Worm (Caenorhabditis elegans) whole organism, L1 larva: ENCODE results near the gene ZK757.2.

Experiments used
- C04F5.9 ChIP-seq: sonication (generic microtip); optimal IDR thresholded peaks from 2 replicates; lab custom pipeline; 2016; ENCODE audit warnings: missing genetic modification characterization, missing compliant biosample characterization
- C34B4.2 ChIP-seq: sonication (generic microtip); optimal IDR thresholded peaks from 2 replicates; lab custom pipeline; 2017; ENCODE audit warnings: mild to moderate bottlenecking, missing genetic modification characterization, missing compliant biosample characterization
- aha-1 ChIP-seq: fragments of 150-350 bp; optimal IDR thresholded peaks from 2 replicates; lab custom pipeline; 2014; ENCODE audit warnings: missing biosample characterization, missing genetic modification characterization
- alr-1 ChIP-seq: fragments of 200-800 bp; sonication (Bioruptor generic); optimal IDR thresholded peaks from 2 replicates; lab custom pipeline; 2018; ENCODE audit warnings: borderline replicate concordance, mild to moderate bottlenecking, missing genetic modification characterization, missing compliant biosample characterization
- ama-1 ChIP-seq: fragments of 150-350 bp; optimal IDR thresholded peaks from 2 replicates; lab custom pipeline; 2014
- blmp-1 ChIP-seq: fragments of 150-350 bp; optimal IDR thresholded peaks from 2 replicates; lab custom pipeline; 2014; ENCODE audit warnings: missing biosample characterization, missing genetic modification characterization
- ceh-8 ChIP-seq: fragments of 200-800 bp; sonication (Bioruptor generic); optimal IDR thresholded peaks from 2 replicates; lab custom pipeline; 2018; ENCODE audit warnings: mild to moderate bottlenecking, missing genetic modification characterization, moderate library complexity, missing compliant biosample characterization
- ceh-82 ChIP-seq, 3 experiments: fragments of 150-350 bp in 1 of 3; sonication (generic microtip) in 2 of 3; optimal IDR thresholded peaks; 2 replicates each; lab custom pipeline; 2014 to 2017; ENCODE audit warnings: missing biosample characterization in 3 of 3, missing genetic modification characterization in 3 of 3
- ceh-88 ChIP-seq: fragments of 200-800 bp; sonication (Bioruptor generic); IDR thresholded peaks from 2 replicates; pipeline ENCODE4 v1.3.6; 2022; ENCODE audit warnings: missing genetic modification characterization, missing compliant biosample characterization
- ceh-90 ChIP-seq: sonication (generic microtip); optimal IDR thresholded peaks from 2 replicates; lab custom pipeline; 2016; ENCODE audit warnings: missing genetic modification characterization, missing compliant biosample characterization
- ces-1 ChIP-seq: fragments of 150-350 bp; optimal IDR thresholded peaks from 2 replicates; lab custom pipeline; 2014; ENCODE audit warnings: missing biosample characterization, missing genetic modification reagents, missing genetic modification characterization
- efl-1 ChIP-seq, 4 experiments: fragments of 150-350 bp; optimal IDR thresholded peaks in 3 of 4; peaks in 1 of 4; 1 replicate in 1 of 4; 2 replicates in 3 of 4; lab custom pipeline; 2014; ENCODE audit warnings: missing biosample characterization in 2 of 4, missing genetic modification characterization in 2 of 4, missing genetic modification reagents in 2 of 4
- egl-27 ChIP-seq, 2 experiments: fragments of 150-350 bp in 1 of 2; sonication (generic microtip); optimal IDR thresholded peaks; 3 replicates each; lab custom pipeline; 2017 to 2018; ENCODE audit warnings: missing biosample characterization in 2 of 2, missing genetic modification characterization in 2 of 2, missing genetic modification reagents in 2 of 2
- elt-2 ChIP-seq: sonication (generic microtip); optimal IDR thresholded peaks from 2 replicates; lab custom pipeline; 2016; ENCODE audit warnings: missing genetic modification characterization, mild to moderate bottlenecking, inconsistent platforms, missing compliant biosample characterization, missing genetic modification reagents
- elt-3 ChIP-seq, 6 experiments: fragments of 150-350 bp in 1 of 6; sonication (generic microtip); optimal IDR thresholded peaks; 2 replicates each; lab custom pipeline; 2017 to 2018; ENCODE audit warnings: missing biosample characterization in 6 of 6, missing genetic modification characterization in 6 of 6, inconsistent platforms in 1 of 6
- fos-1 ChIP-seq: fragments of 150-350 bp; optimal IDR thresholded peaks from 2 replicates; lab custom pipeline; 2014; ENCODE audit warnings: missing biosample characterization, missing genetic modification characterization
- grh-1 ChIP-seq: fragments of 200-800 bp; sonication (Bioruptor generic); IDR thresholded peaks from 2 replicates; pipeline ENCODE4 v1.3.6; 2022; ENCODE audit warnings: missing genetic modification reagents, missing genetic modification characterization, missing compliant biosample characterization
- jun-1 ChIP-seq: fragments of 150-350 bp; optimal IDR thresholded peaks from 2 replicates; lab custom pipeline; 2014; ENCODE audit warnings: missing biosample characterization, missing genetic modification reagents, missing genetic modification characterization
- lin-13 ChIP-seq: fragments of 150-350 bp; optimal IDR thresholded peaks from 2 replicates; lab custom pipeline; 2014; ENCODE audit warnings: missing biosample characterization, missing genetic modification reagents, missing genetic modification characterization
- lin-14 ChIP-seq: fragments of 200-800 bp; sonication (Bioruptor generic); optimal IDR thresholded peaks from 2 replicates; lab custom pipeline; 2018; ENCODE audit warnings: mild to moderate bottlenecking, missing genetic modification characterization, moderate library complexity, missing compliant biosample characterization
- lin-15B ChIP-seq: fragments of 150-350 bp; sonication (generic microtip); optimal IDR thresholded peaks from 3 replicates; lab custom pipeline; 2014; ENCODE audit warnings: missing biosample characterization, missing genetic modification characterization
- lin-35 ChIP-seq, 2 experiments: fragments of 150-350 bp; optimal IDR thresholded peaks; 2 replicates each; lab custom pipeline; 2014; ENCODE audit warnings: missing biosample characterization in 2 of 2, missing genetic modification characterization in 2 of 2, missing genetic modification reagents in 2 of 2
- lin-39 ChIP-seq: fragments of 150-350 bp; optimal IDR thresholded peaks from 2 replicates; lab custom pipeline; 2014; ENCODE audit warnings: missing biosample characterization, missing genetic modification reagents, missing genetic modification characterization
- lir-3 ChIP-seq: sonication (generic microtip); optimal IDR thresholded peaks from 2 replicates; lab custom pipeline; 2016; ENCODE audit warnings: mild to moderate bottlenecking, missing genetic modification characterization, moderate library complexity, missing compliant biosample characterization; ENCODE audit not compliant: poor library complexity
- lsy-2 ChIP-seq, 2 experiments: fragments of 150-350 bp; optimal IDR thresholded peaks; 2 replicates each; lab custom pipeline; 2014; ENCODE audit warnings: missing biosample characterization in 2 of 2, missing genetic modification characterization in 2 of 2
- mdl-1 ChIP-seq, 2 experiments: fragments of 150-350 bp; optimal IDR thresholded peaks; 2 replicates each; lab custom pipeline; 2014 to 2017; ENCODE audit warnings: missing biosample characterization in 2 of 2, missing genetic modification characterization in 2 of 2, inconsistent platforms in 1 of 2
- mep-1 ChIP-seq: fragments of 150-350 bp; optimal IDR thresholded peaks from 2 replicates; lab custom pipeline; 2014; ENCODE audit warnings: missing biosample characterization, missing genetic modification characterization
- nhr-11 ChIP-seq: fragments of 150-350 bp; optimal IDR thresholded peaks from 2 replicates; lab custom pipeline; 2014; ENCODE audit warnings: missing biosample characterization, missing genetic modification characterization
- nhr-20 ChIP-seq: sonication (generic microtip); optimal IDR thresholded peaks from 2 replicates; lab custom pipeline; 2016; ENCODE audit warnings: mild to moderate bottlenecking, missing genetic modification characterization, missing compliant biosample characterization
- nhr-28 ChIP-seq: fragments of 150-350 bp; optimal IDR thresholded peaks from 2 replicates; lab custom pipeline; 2014; ENCODE audit warnings: missing biosample characterization, missing genetic modification characterization
- nhr-47 ChIP-seq: sonication (generic microtip); optimal IDR thresholded peaks from 2 replicates; lab custom pipeline; 2016; ENCODE audit warnings: mild to moderate bottlenecking, missing genetic modification characterization, moderate library complexity, missing compliant biosample characterization
- nhr-71 ChIP-seq: sonication (generic microtip); optimal IDR thresholded peaks from 2 replicates; lab custom pipeline; 2016; ENCODE audit warnings: mild to moderate bottlenecking, missing genetic modification characterization, moderate library complexity, missing compliant biosample characterization
- nhr-76 ChIP-seq: sonication (generic microtip); optimal IDR thresholded peaks from 2 replicates; lab custom pipeline; 2017; ENCODE audit warnings: missing biosample characterization, missing genetic modification characterization
- nhr-85 ChIP-seq: sonication (generic microtip); peaks from one replicate; lab custom pipeline; 2016; ENCODE audit warnings: missing genetic modification characterization, inconsistent platforms, missing compliant biosample characterization
- nhr-90 ChIP-seq: sonication (generic microtip); optimal IDR thresholded peaks from 2 replicates; lab custom pipeline; 2016; ENCODE audit warnings: mild to moderate bottlenecking, missing genetic modification characterization, missing compliant biosample characterization; ENCODE audit not compliant: poor library complexity
- pag-3 ChIP-seq: sonication (generic microtip); optimal IDR thresholded peaks from 2 replicates; lab custom pipeline; 2017; ENCODE audit warnings: missing genetic modification characterization, mild to moderate bottlenecking, missing compliant biosample characterization, antibody characterized with exemption, borderline replicate concordance; ENCODE audit not compliant: insufficient read depth
- rnt-1 ChIP-seq: sonication (generic microtip); optimal IDR thresholded peaks from 2 replicates; lab custom pipeline; 2016; ENCODE audit warnings: mild to moderate bottlenecking, missing genetic modification characterization, moderate library complexity, missing compliant biosample characterization
- snpc-4 ChIP-seq: fragments of 150-350 bp; optimal IDR thresholded peaks from 2 replicates; lab custom pipeline; 2014; ENCODE audit warnings: missing biosample characterization, missing genetic modification characterization
- snu-23 ChIP-seq: sonication (generic microtip); optimal IDR thresholded peaks from 2 replicates; lab custom pipeline; 2016; ENCODE audit warnings: missing genetic modification characterization, missing compliant biosample characterization
- sox-4 ChIP-seq: sonication (generic microtip); optimal IDR thresholded peaks from 2 replicates; lab custom pipeline; 2016; ENCODE audit warnings: missing genetic modification characterization, missing compliant biosample characterization
- sptf-1 ChIP-seq: fragments of 150-350 bp; optimal IDR thresholded peaks from 2 replicates; lab custom pipeline; 2014; ENCODE audit warnings: missing biosample characterization, missing genetic modification characterization
- sup-37 ChIP-seq: fragments of 200-800 bp; sonication (Bioruptor generic); optimal IDR thresholded peaks from 2 replicates; lab custom pipeline; 2018; ENCODE audit warnings: mild to moderate bottlenecking, missing genetic modification characterization, missing compliant biosample characterization
- swsn-7 ChIP-seq: sonication (generic microtip); optimal IDR thresholded peaks from 2 replicates; lab custom pipeline; 2016; ENCODE audit warnings: missing genetic modification characterization, missing compliant biosample characterization
- tbx-2 ChIP-seq: sonication (generic microtip); optimal IDR thresholded peaks from 2 replicates; lab custom pipeline; 2016; ENCODE audit warnings: missing genetic modification characterization, missing compliant biosample characterization
- tlp-1 ChIP-seq: fragments of 150-350 bp; optimal IDR thresholded peaks from 2 replicates; lab custom pipeline; 2014; ENCODE audit warnings: missing biosample characterization, missing genetic modification characterization
- unc-30 ChIP-seq: sonication (generic microtip); optimal IDR thresholded peaks from 2 replicates; lab custom pipeline; 2017; ENCODE audit warnings: missing biosample characterization, missing genetic modification characterization
- unc-62 ChIP-seq: fragments of 150-350 bp; optimal IDR thresholded peaks from 2 replicates; lab custom pipeline; 2014; ENCODE audit warnings: missing biosample characterization, missing genetic modification reagents, missing genetic modification characterization
- unc-98 ChIP-seq: fragments of 200-800 bp; sonication (Bioruptor generic); IDR thresholded peaks from 2 replicates; pipeline ENCODE4 v1.3.6; 2022; ENCODE audit warnings: missing genetic modification characterization, missing compliant biosample characterization
- xbp-1 ChIP-seq: sonication (generic microtip); optimal IDR thresholded peaks from 2 replicates; lab custom pipeline; 2016; ENCODE audit warnings: missing genetic modification characterization, missing compliant biosample characterization
- zip-4 ChIP-seq: fragments of 200-800 bp; sonication (Bioruptor generic); optimal IDR thresholded peaks from 2 replicates; lab custom pipeline; 2018; ENCODE audit warnings: mild to moderate bottlenecking, missing genetic modification characterization, moderate library complexity, missing compliant biosample characterization

ZK757.2 gene

ce11 chrIII:9878828-9879227 is at the start of gene ZK757.2:
TSS of gene ZK757.2 (minus strand) at chrIII:9878928.
- TF ChIP-seq fos-1: no peak
- no peak for TF ChIP-seq pag-3
- no peak for TF ChIP-seq sptf-1
- TF ChIP-seq blmp-1: no peak
- TF ChIP-seq lir-3 (tag; lab: Kevin White, UChicago): no peak
- TF ChIP-seq elt-3 (tag; optimal IDR thresholded peaks at IDR 0.05; lab: Kevin White, UChicago): no peak
- no peak for TF ChIP-seq alr-1 (tag; lab: Kevin White, UChicago)
- TF ChIP-seq grh-1 (GFP tag; lab: Robert Waterston, UW): no peak
- TF ChIP-seq nhr-20 (tag; lab: Kevin White, UChicago): no peak
- no peak for TF ChIP-seq tbx-2
- no peak for TF ChIP-seq unc-98 (GFP tag; lab: Robert Waterston, UW)
- TF ChIP-seq lin-13: no peak
- no peak for TF ChIP-seq lin-15B (tag; lab: Kevin White, UChicago)
- no peak for TF ChIP-seq C04F5.9 (tag; lab: Kevin White, UChicago)
- TF ChIP-seq nhr-71: no peak
- no peak for TF ChIP-seq ceh-88 (GFP tag; lab: Robert Waterston, UW)
- no peak for TF ChIP-seq unc-62 (GFP tag; lab: Kevin White, UChicago)
- no peak for TF ChIP-seq elt-2 (tag; lab: Kevin White, UChicago)
- TF ChIP-seq ces-1 (GFP tag; lab: Kevin White, UChicago): no peak

ce11 chrIII:9927378-9927777 is 48.6 kb upstream of the ZK757.2 start, which contains the start of gene ttr-2:
TSS of gene ttr-2 (plus strand) at chrIII:9927769.
- TF ChIP-seq xbp-1 (tag; lab: Kevin White, UChicago): no peak
- TF ChIP-seq rnt-1: no peak
- no peak for TF ChIP-seq C34B4.2 (tag; lab: Kevin White, UChicago)
- TF ChIP-seq lin-14 (GFP tag; lab: Kevin White, UChicago): peak; percentile 67
- no peak for TF ChIP-seq nhr-47 (tag; lab: Kevin White, UChicago)
- no peak for TF ChIP-seq nhr-28
- TF ChIP-seq swsn-7 (tag; lab: Kevin White, UChicago): no peak
- TF ChIP-seq nhr-71: peak; percentile 21
- no peak for TF ChIP-seq lsy-2 (tag; optimal IDR thresholded peaks at IDR 0.05; lab: Kevin White, UChicago)
- no peak for TF ChIP-seq nhr-20 (tag; lab: Kevin White, UChicago)
- TF ChIP-seq ama-1 (lab: Kevin White, UChicago): no peak
- TF ChIP-seq ceh-90 (tag; lab: Kevin White, UChicago): no peak
- no peak for TF ChIP-seq efl-1 (optimal IDR thresholded peaks at IDR 0.05; lab: Kevin White, UChicago)
- TF ChIP-seq efl-1 (GFP tag; optimal IDR thresholded peaks at IDR 0.05 in 1 of 2; lab: Kevin White, UChicago): peak in 1 of 2 experiments; percentile 73
- no peak for TF ChIP-seq lin-13
- TF ChIP-seq snpc-4: no peak
- no peak for TF ChIP-seq elt-2 (tag; lab: Kevin White, UChicago)
- no peak for TF ChIP-seq lin-39 (tag; lab: Kevin White, UChicago)
- TF ChIP-seq mdl-1 (tag; optimal IDR thresholded peaks at IDR 0.05; lab: Kevin White, UChicago): no peak
- TF ChIP-seq nhr-85 (tag; lab: Kevin White, UChicago): peak; percentile 77
- peak in 2 of 6 experiments; percentile 46 to 56 for TF ChIP-seq elt-3 (tag; optimal IDR thresholded peaks at IDR 0.05; lab: Kevin White, UChicago)
- no peak for TF ChIP-seq nhr-11 (tag; lab: Kevin White, UChicago)
- no peak for TF ChIP-seq sup-37 (GFP tag; lab: Kevin White, UChicago)
- TF ChIP-seq fos-1: no peak
- no peak for TF ChIP-seq ceh-82 (tag; optimal IDR thresholded peaks at IDR 0.05; lab: Kevin White, UChicago)
- TF ChIP-seq jun-1 (tag; lab: Kevin White, UChicago): no peak
- no peak for TF ChIP-seq ceh-8 (GFP tag; lab: Kevin White, UChicago)
- TF ChIP-seq tlp-1 (tag; lab: Kevin White, UChicago): no peak
- TF ChIP-seq egl-27 (tag; optimal IDR thresholded peaks at IDR 0.05; lab: Kevin White, UChicago): no peak
- no peak for TF ChIP-seq lir-3 (tag; lab: Kevin White, UChicago)
- TF ChIP-seq nhr-76 (tag; lab: Kevin White, UChicago): no peak
- TF ChIP-seq lin-35 (GFP tag; optimal IDR thresholded peaks at IDR 0.05; lab: Kevin White, UChicago): no peak
- TF ChIP-seq blmp-1: peak; percentile 48
- TF ChIP-seq C04F5.9 (tag; lab: Kevin White, UChicago): no peak
- peak; percentile 35 for TF ChIP-seq snu-23 (GFP tag; lab: Kevin White, UChicago)
- no peak for TF ChIP-seq nhr-90 (tag; lab: Kevin White, UChicago)
- TF ChIP-seq mep-1 (tag; lab: Kevin White, UChicago): peak; percentile 10
- no peak for TF ChIP-seq unc-30 (tag; lab: Kevin White, UChicago)
- no peak for TF ChIP-seq ces-1 (GFP tag; lab: Kevin White, UChicago)
- no peak for TF ChIP-seq sox-4 (tag; lab: Kevin White, UChicago)
- TF ChIP-seq zip-4 (GFP tag; lab: Kevin White, UChicago): no peak
- no peak for TF ChIP-seq aha-1
